Worm (Caenorhabditis elegans): ENCODE measurements around the gene T27C5.12.
"Not testable (repeated sequence)": the region's sequence is repeated elsewhere in the genome, so short reads cannot be mapped to it uniquely, and the experiment has no call there.

DNA sequence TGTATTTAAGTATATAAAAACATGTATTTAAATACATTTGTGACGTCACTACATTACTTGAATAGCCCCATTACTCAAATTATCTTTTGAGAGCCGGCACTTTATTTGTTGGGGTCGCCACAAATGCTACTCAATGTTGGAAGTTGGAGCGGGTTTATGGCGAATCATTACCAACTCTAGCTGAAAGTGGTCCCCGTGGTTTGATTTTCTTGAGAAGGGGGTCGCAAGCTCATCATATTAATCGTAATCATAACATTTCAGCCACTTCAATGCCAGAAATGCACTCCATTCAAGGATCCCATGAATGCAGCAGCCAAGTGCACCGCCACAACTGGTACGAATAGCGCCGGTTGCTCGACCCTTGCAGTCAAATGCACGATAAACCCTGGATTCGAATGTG lies 49.2 kb downstream of the T27C5.12 start, which contains the start of gene F20E11.7:
- TF ChIP-seq ama-1 (optimal IDR thresholded peaks at IDR 0.05); sea-1 (GFP tag; conservative IDR thresholded peaks at IDR 0.05); ceh-36 (tag; optimal IDR thresholded peaks at IDR 0.05); hmbx-1 (tag; optimal IDR thresholded peaks at IDR 0.05); hnd-1 (tag; optimal IDR thresholded peaks at IDR 0.05); flt-1 (GFP tag; IDR thresholded peaks at IDR 0.05); ceh-13 (GFP tag; optimal IDR thresholded peaks at IDR 0.05); tbx-37 (GFP tag; conservative IDR thresholded peaks at IDR 0.05); pes-1 (GFP tag; IDR thresholded peaks at IDR 0.05): not testable (repeated sequence)
